Worm (Caenorhabditis elegans): Measurements from ENCODE around the gene W06A7.4.

DNA sequence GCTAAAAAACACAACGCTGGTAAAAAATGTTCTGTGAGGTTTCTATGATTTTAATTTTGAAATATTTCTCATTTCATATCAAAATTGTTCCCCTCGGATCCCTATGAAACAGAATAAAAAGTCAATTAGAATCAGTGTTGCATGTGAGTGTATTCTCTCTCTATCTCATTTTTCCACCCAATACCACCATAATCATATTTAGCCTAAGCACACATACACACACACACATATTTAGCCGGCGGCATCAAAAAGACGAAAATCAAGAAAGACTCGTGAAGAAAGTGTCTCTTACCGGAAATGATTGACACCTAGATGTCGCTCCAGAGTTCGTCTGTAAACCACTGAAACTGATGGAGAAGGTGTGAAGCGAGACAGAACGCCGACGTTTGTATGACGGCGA lies 30.0 kb downstream of the W06A7.4 start:
- no peak for TF ChIP-seq nhr-237 (tag; optimal IDR thresholded peaks at IDR 0.05)
- TF ChIP-seq fos-1 (tag; optimal IDR thresholded peaks at IDR 0.05), result no peak
- no peak for TF ChIP-seq nfya-1 (tag; optimal IDR thresholded peaks at IDR 0.05; ENCODE audit: insufficient read depth)
- TF ChIP-seq ama-1 (optimal IDR thresholded peaks at IDR 0.05), result no peak
- TF ChIP-seq lsy-12 (tag; optimal IDR thresholded peaks at IDR 0.05), result no peak
- TF ChIP-seq elt-2 (tag; optimal IDR thresholded peaks at IDR 0.05), result no peak
- no peak for TF ChIP-seq mdl-1 (tag; optimal IDR thresholded peaks at IDR 0.05)
- TF ChIP-seq skn-1 (tag; optimal IDR thresholded peaks at IDR 0.05), result no peak
- no peak for TF ChIP-seq nhr-77 (tag; optimal IDR thresholded peaks at IDR 0.05)

Measured in whole organism, L3 larva.